Worm (Caenorhabditis elegans) whole organism, L2 larva: ENCODE results near the gene ugt-18.

Experiments used
- C34F6.9 ChIP-seq: fragments of 150-350 bp; optimal IDR thresholded peaks from 2 replicates; lab custom pipeline; 2014; ENCODE audit warnings: missing biosample characterization, missing genetic modification characterization
- F13H6.1 ChIP-seq: sonication (generic microtip); optimal IDR thresholded peaks from 2 replicates; lab custom pipeline; 2016; ENCODE audit warnings: missing genetic modification characterization, missing compliant biosample characterization
- R02D3.7 ChIP-seq: fragments of 150-350 bp; optimal IDR thresholded peaks from 2 replicates; lab custom pipeline; 2014; ENCODE audit warnings: missing biosample characterization, missing genetic modification characterization
- ZK546.5 ChIP-seq: sonication (generic microtip); optimal IDR thresholded peaks from 2 replicates; lab custom pipeline; 2017; ENCODE audit warnings: missing biosample characterization, missing genetic modification characterization
- blmp-1 ChIP-seq: sonication (generic microtip); optimal IDR thresholded peaks from 2 replicates; lab custom pipeline; 2017; ENCODE audit warnings: missing genetic modification characterization, mild to moderate bottlenecking, missing compliant biosample characterization, antibody characterized with exemption, moderate library complexity; ENCODE audit not compliant: insufficient read depth
- ceh-16 ChIP-seq: fragments of 150-350 bp; optimal IDR thresholded peaks from 2 replicates; lab custom pipeline; 2014; ENCODE audit warnings: missing biosample characterization, missing genetic modification characterization
- ceh-82 ChIP-seq: fragments of 150-350 bp; optimal IDR thresholded peaks from 2 replicates; lab custom pipeline; 2014; ENCODE audit warnings: missing biosample characterization, missing genetic modification characterization
- crh-2 ChIP-seq: sonication (generic microtip); optimal IDR thresholded peaks from 2 replicates; lab custom pipeline; 2017; ENCODE audit warnings: missing biosample characterization, missing genetic modification characterization
- dmd-4 ChIP-seq: sonication (generic microtip); optimal IDR thresholded peaks from 2 replicates; lab custom pipeline; 2017; ENCODE audit warnings: missing biosample characterization, missing genetic modification characterization
- egl-27 ChIP-seq: sonication (generic microtip); optimal IDR thresholded peaks from 3 replicates; lab custom pipeline; 2017; ENCODE audit warnings: missing biosample characterization, missing genetic modification reagents, missing genetic modification characterization
- elt-1 ChIP-seq: fragments of 150-350 bp; optimal IDR thresholded peaks from 2 replicates; lab custom pipeline; 2014; ENCODE audit warnings: missing biosample characterization, missing genetic modification characterization
- elt-3 ChIP-seq: sonication (generic microtip); optimal IDR thresholded peaks from 2 replicates; lab custom pipeline; 2017; ENCODE audit warnings: missing biosample characterization, missing genetic modification characterization
- fos-1 ChIP-seq: fragments of 150-350 bp; optimal IDR thresholded peaks from 2 replicates; lab custom pipeline; 2014; ENCODE audit warnings: missing biosample characterization, missing genetic modification characterization
- gmeb-1 ChIP-seq: fragments of 150-350 bp; optimal IDR thresholded peaks from 2 replicates; lab custom pipeline; 2014; ENCODE audit warnings: missing biosample characterization, missing genetic modification characterization
- lin-11 ChIP-seq: fragments of 150-350 bp; sonication (generic microtip); optimal IDR thresholded peaks from 2 replicates; lab custom pipeline; 2014; ENCODE audit warnings: missing biosample characterization, missing genetic modification characterization, inconsistent platforms, mixed read lengths
- lin-13 ChIP-seq: fragments of 150-350 bp; optimal IDR thresholded peaks from 2 replicates; lab custom pipeline; 2014; ENCODE audit warnings: missing biosample characterization, missing genetic modification reagents, missing genetic modification characterization
- lsy-2 ChIP-seq, 2 experiments: fragments of 150-350 bp in 1 of 2; sonication (generic microtip) in 1 of 2; optimal IDR thresholded peaks; 2 replicates each; lab custom pipeline; 2014 to 2017; ENCODE audit warnings: missing biosample characterization in 2 of 2, missing genetic modification characterization in 2 of 2
- mdl-1 ChIP-seq, 2 experiments: fragments of 150-350 bp in 1 of 2; sonication (generic microtip) in 1 of 2; optimal IDR thresholded peaks; 2 replicates each; lab custom pipeline; 2017; ENCODE audit warnings: missing biosample characterization in 2 of 2, missing genetic modification characterization in 2 of 2
- nhr-10 ChIP-seq: sonication (generic microtip); optimal IDR thresholded peaks from 2 replicates; lab custom pipeline; 2017; ENCODE audit warnings: missing biosample characterization, missing genetic modification characterization
- nhr-11 ChIP-seq: fragments of 150-350 bp; optimal IDR thresholded peaks from 2 replicates; lab custom pipeline; 2014; ENCODE audit warnings: missing biosample characterization, missing genetic modification characterization
- nhr-12 ChIP-seq: fragments of 150-350 bp; optimal IDR thresholded peaks from 2 replicates; lab custom pipeline; 2014; ENCODE audit warnings: missing biosample characterization, missing genetic modification characterization
- nhr-129 ChIP-seq: fragments of 150-350 bp; optimal IDR thresholded peaks from 2 replicates; lab custom pipeline; 2014; ENCODE audit warnings: missing biosample characterization, missing genetic modification characterization
- nhr-21 ChIP-seq: fragments of 150-350 bp; optimal IDR thresholded peaks from 2 replicates; lab custom pipeline; 2014; ENCODE audit warnings: missing biosample characterization, missing genetic modification characterization
- nhr-23 ChIP-seq: fragments of 150-350 bp; optimal IDR thresholded peaks from 2 replicates; lab custom pipeline; 2014; ENCODE audit warnings: missing biosample characterization, missing genetic modification reagents, missing genetic modification characterization
- peb-1 ChIP-seq: fragments of 150-350 bp; optimal IDR thresholded peaks from 2 replicates; lab custom pipeline; 2014; ENCODE audit warnings: missing biosample characterization, missing genetic modification characterization
- sem-4 ChIP-seq: fragments of 150-350 bp; optimal IDR thresholded peaks from 2 replicates; lab custom pipeline; 2014; ENCODE audit warnings: missing biosample characterization, missing genetic modification reagents, missing genetic modification characterization
- skn-1 ChIP-seq: sonication (generic microtip); optimal IDR thresholded peaks from 2 replicates; lab custom pipeline; 2017; ENCODE audit warnings: missing biosample characterization, missing genetic modification characterization
- sma-3 ChIP-seq: sonication (generic microtip); optimal IDR thresholded peaks from 2 replicates; lab custom pipeline; 2016; ENCODE audit warnings: missing genetic modification reagents, missing genetic modification characterization, missing compliant biosample characterization
- sma-9 ChIP-seq, 2 experiments: fragments of 150-350 bp in 1 of 2; sonication (generic microtip) in 1 of 2; optimal IDR thresholded peaks; 2 replicates each; lab custom pipeline; 2014 to 2016; ENCODE audit warnings: missing genetic modification characterization in 2 of 2, mild to moderate bottlenecking in 1 of 2, missing biosample characterization in 1 of 2, missing compliant biosample characterization in 1 of 2, missing genetic modification reagents in 1 of 2, moderate library complexity in 1 of 2
- unc-55 ChIP-seq: fragments of 150-350 bp; sonication (generic microtip); optimal IDR thresholded peaks from 3 replicates; lab custom pipeline; 2014; ENCODE audit warnings: missing biosample characterization, missing genetic modification reagents, missing genetic modification characterization
- unc-62 ChIP-seq: fragments of 150-350 bp; optimal IDR thresholded peaks from 2 replicates; lab custom pipeline; 2014; ENCODE audit warnings: missing biosample characterization, missing genetic modification reagents, missing genetic modification characterization
- zag-1 ChIP-seq: fragments of 150-350 bp; optimal IDR thresholded peaks from 2 replicates; lab custom pipeline; 2014; ENCODE audit warnings: missing biosample characterization, missing genetic modification characterization
- ztf-1 ChIP-seq: fragments of 200-800 bp; sonication (Bioruptor generic); conservative IDR thresholded peaks from 2 replicates; pipeline ENCODE4 v1.3.6; 2022; ENCODE audit warnings: missing genetic modification characterization, missing compliant biosample characterization
- ztf-11 ChIP-seq: sonication (generic microtip); optimal IDR thresholded peaks from 2 replicates; lab custom pipeline; 2017; ENCODE audit warnings: missing biosample characterization, missing genetic modification characterization
- ztf-4 ChIP-seq: fragments of 150-350 bp; optimal IDR thresholded peaks from 2 replicates; lab custom pipeline; 2014; ENCODE audit warnings: missing biosample characterization, missing genetic modification characterization

The ugt-18 gene

ce11 chrV:12795927-12796326 lies 24.1 kb upstream of the ugt-18 start:
- no peak for TF ChIP-seq lsy-2 (tag; optimal IDR thresholded peaks at IDR 0.05; lab: Kevin White, UChicago)
- no peak for TF ChIP-seq nhr-11 (tag; lab: Kevin White, UChicago)
- no peak for TF ChIP-seq egl-27
- TF ChIP-seq ceh-82 (tag; lab: Kevin White, UChicago), result no peak

- TF ChIP-seq lin-13 (GFP tag; lab: Kevin White, UChicago) (no peak), sma-9 (GFP tag; optimal IDR thresholded peaks at IDR 0.05; lab: Kevin White, UChicago) (no peak), sma-9 (tag; optimal IDR thresholded peaks at IDR 0.05; lab: Kevin White, UChicago) (no peak), elt-3 (tag; lab: Kevin White, UChicago) (no peak), elt-1 (tag; lab: Kevin White, UChicago) (no peak), gmeb-1 (tag; lab: Kevin White, UChicago) (no peak), blmp-1 (tag; lab: Kevin White, UChicago) (no peak), sem-4 (tag; lab: Kevin White, UChicago) (no peak), R02D3.7 (tag; lab: Kevin White, UChicago) (no peak), ztf-4 (no peak), unc-55 (no peak), fos-1 (no peak), lin-11 (tag; lab: Kevin White, UChicago) (no peak), ceh-16 (no peak), F13H6.1 (tag; lab: Kevin White, UChicago) (no peak), nhr-11 (tag; lab: Kevin White, UChicago) (no peak), peb-1 (tag; lab: Kevin White, UChicago) (no peak), mdl-1 (tag; optimal IDR thresholded peaks at IDR 0.05; lab: Kevin White, UChicago) (no peak)
Measured at ce11 chrV:12796908-12797490, 23.1 kb upstream of the ugt-18 start.

DNA sequence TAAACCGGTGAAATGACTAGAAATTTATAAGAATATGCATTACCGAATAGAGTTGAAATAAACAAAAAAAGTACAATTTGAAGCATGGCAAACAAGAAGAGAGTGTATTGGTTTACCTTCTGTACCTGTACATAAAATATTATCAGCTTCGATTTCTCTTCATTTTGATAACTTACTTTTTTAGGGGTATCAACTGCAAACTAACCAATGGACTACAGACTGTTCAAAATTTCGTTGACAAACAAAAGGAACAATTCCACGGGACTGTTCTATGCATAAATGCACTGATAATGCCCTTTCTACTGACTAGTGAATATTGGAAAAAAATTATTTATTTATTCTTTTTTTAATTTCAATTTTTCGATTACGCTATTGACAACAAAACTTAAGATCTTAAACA lies 22.1 kb upstream of the ugt-18 start, which contains the start of gene ugt-6:
Gene ugt-6 (minus strand): TSS at position 233 of the 400 bp plus-strand sequence.
- TF ChIP-seq fos-1 (no peak), nhr-10 (tag; lab: Kevin White, UChicago) (no peak), C34F6.9 (no peak), ztf-11 (tag; lab: Kevin White, UChicago) (no peak), skn-1 (no peak), nhr-21 (tag; lab: Kevin White, UChicago) (no peak), mdl-1 (tag; optimal IDR thresholded peaks at IDR 0.05; lab: Kevin White, UChicago) (no peak), dmd-4 (no peak), sma-3 (GFP tag; lab: Kevin White, UChicago) (no peak), nhr-12 (tag; lab: Kevin White, UChicago) (no peak), crh-2 (tag; lab: Kevin White, UChicago) (no peak), F13H6.1 (tag; lab: Kevin White, UChicago) (no peak)

DNA sequence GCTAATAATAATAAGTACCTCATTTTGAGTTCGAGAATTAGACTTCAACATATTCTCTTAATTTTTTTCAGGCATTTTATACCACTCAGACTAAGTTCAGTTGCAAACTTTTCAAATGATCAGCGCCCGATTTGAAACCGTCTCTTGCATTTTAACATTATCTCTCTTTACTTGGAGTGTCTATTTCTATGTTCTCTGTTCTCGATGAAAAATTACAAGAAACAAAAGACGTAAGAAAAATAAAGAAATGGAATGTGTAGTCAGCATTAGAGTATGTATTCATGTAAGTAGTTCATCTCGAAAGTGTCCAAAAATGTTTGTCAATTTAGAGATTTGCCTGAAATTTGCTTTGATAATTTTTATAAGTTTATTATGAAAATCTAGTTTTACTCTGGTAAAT lies 19.9 kb upstream of the ugt-18 start, which contains the start of gene ugt-3:
Gene ugt-3 (minus strand): TSS at position 101 of the 400 bp plus-strand sequence.
- no peak for TF ChIP-seq sma-3 (GFP tag; lab: Kevin White, UChicago)
- TF ChIP-seq R02D3.7 (tag; lab: Kevin White, UChicago), result no peak
- TF ChIP-seq zag-1 (tag; lab: Kevin White, UChicago), result no peak
- TF ChIP-seq fos-1, result no peak
- TF ChIP-seq F13H6.1 (tag; lab: Kevin White, UChicago), result no peak
- no peak for TF ChIP-seq peb-1 (tag; lab: Kevin White, UChicago)
- TF ChIP-seq elt-1 (tag; lab: Kevin White, UChicago), result no peak
- TF ChIP-seq nhr-23, result no peak
- no peak for TF ChIP-seq ZK546.5 (tag; lab: Kevin White, UChicago)
- TF ChIP-seq gmeb-1 (tag; lab: Kevin White, UChicago), result no peak
- TF ChIP-seq dmd-4, result no peak
- no peak for TF ChIP-seq nhr-21 (tag; lab: Kevin White, UChicago)
- TF ChIP-seq ztf-1 (GFP tag; lab: Robert Waterston, UW), result no peak
- TF ChIP-seq nhr-10 (tag; lab: Kevin White, UChicago), result no peak
- TF ChIP-seq sem-4 (tag; lab: Kevin White, UChicago), result no peak
- no peak for TF ChIP-seq nhr-12 (tag; lab: Kevin White, UChicago)
- TF ChIP-seq unc-62, result no peak
- TF ChIP-seq nhr-129 (tag; lab: Kevin White, UChicago), result no peak
